Worm (Caenorhabditis elegans) whole organism, midembryonic: ENCODE measurements around the gene R07E4.1.

ENCODE experiments used
- T22C8.4 ChIP-seq: fragments of 200-800 bp; sonication (Bioruptor generic); IDR thresholded peaks from 2 replicates; pipeline ENCODE4 v1.3.6; 2022; ENCODE audit warnings: missing genetic modification characterization, missing compliant biosample characterization
- cog-1 ChIP-seq: sonication (generic microtip); optimal IDR thresholded peaks from 2 replicates; lab custom pipeline; 2016; ENCODE audit warnings: missing genetic modification characterization, missing compliant biosample characterization
- flt-1 ChIP-seq: fragments of 200-800 bp; sonication (Bioruptor generic); IDR thresholded peaks from 2 replicates; pipeline ENCODE4 v1.3.6; 2022; ENCODE audit warnings: missing genetic modification characterization, missing compliant biosample characterization
- klf-2 ChIP-seq: fragments of 200-800 bp; sonication (Bioruptor generic); conservative IDR thresholded peaks from 2 replicates; pipeline ENCODE4 v1.3.6; 2022; ENCODE audit warnings: missing genetic modification reagents, missing genetic modification characterization, missing compliant biosample characterization
- ref-1 ChIP-seq: fragments of 200-800 bp; sonication (Bioruptor generic); conservative IDR thresholded peaks from 2 replicates; pipeline ENCODE4 v1.3.6; 2022; ENCODE audit warnings: missing genetic modification reagents, missing genetic modification characterization, missing compliant biosample characterization
- tab-1 ChIP-seq: fragments of 200-800 bp; sonication (Bioruptor generic); IDR thresholded peaks from 2 replicates; pipeline ENCODE4 v1.3.6; 2022; ENCODE audit warnings: missing genetic modification characterization, missing compliant biosample characterization
- ztf-23 ChIP-seq: fragments of 200-800 bp; sonication (Bioruptor generic); IDR thresholded peaks from 2 replicates; pipeline ENCODE4 v1.3.6; 2022; ENCODE audit warnings: missing genetic modification reagents, missing genetic modification characterization, missing compliant biosample characterization
- ztf-29 ChIP-seq: fragments of 200-800 bp; sonication (Bioruptor generic); IDR thresholded peaks from 2 replicates; pipeline ENCODE4 v1.3.6; 2022; ENCODE audit warnings: missing genetic modification reagents, missing genetic modification characterization, missing compliant biosample characterization

- TF ChIP-seq cog-1 = no peak
- no peak for TF ChIP-seq ref-1 (GFP tag; lab: Robert Waterston, UW)
- TF ChIP-seq klf-2 (GFP tag; lab: Robert Waterston, UW) = no peak
- TF ChIP-seq flt-1 (GFP tag; lab: Robert Waterston, UW) = no peak
- TF ChIP-seq ztf-29 (GFP tag; lab: Robert Waterston, UW) = no peak
- TF ChIP-seq tab-1 (GFP tag; lab: Robert Waterston, UW) = no peak
- TF ChIP-seq T22C8.4 (GFP tag; lab: Robert Waterston, UW) = no peak
- no peak for TF ChIP-seq ztf-23 (GFP tag; lab: Robert Waterston, UW)
These were observed 43.6 kb downstream of the R07E4.1 start for ce11 chrX:6002479-6002878.
